Fruit fly (Drosophila melanogaster) whole organism, pupa: Measurements from ENCODE around the gene CG10970.

Experiments
- CG12605 ChIP-seq: fragments of 200-800 bp; sonication (Bioruptor generic); IDR thresholded peaks from 2 replicates; pipeline ENCODE4 v1.3.6; 2022; ENCODE audit warnings: missing biosample characterization, missing genetic modification characterization
- CG13204 ChIP-seq: fragments of 200-800 bp; sonication (Bioruptor generic); optimal IDR thresholded peaks from 2 replicates; lab custom pipeline; 2018; ENCODE audit warnings: missing biosample characterization, mild to moderate bottlenecking, missing genetic modification characterization, moderate library complexity
- CG14655 ChIP-seq: fragments of 200-800 bp; sonication (Bioruptor generic); optimal IDR thresholded peaks from 3 replicates; lab custom pipeline; 2017; ENCODE audit warnings: mild to moderate bottlenecking, missing biosample characterization, missing genetic modification reagents, missing genetic modification characterization
- CG15710 ChIP-seq: fragments of 200-800 bp; sonication (Bioruptor generic); optimal IDR thresholded peaks from 2 replicates; lab custom pipeline; 2018; ENCODE audit warnings: missing biosample characterization, mild to moderate bottlenecking, missing genetic modification characterization, moderate library complexity
- CG32121 ChIP-seq: fragments of 200-800 bp; sonication (Bioruptor generic); IDR thresholded peaks from 2 replicates; pipeline ENCODE4 v1.3.6; 2022; ENCODE audit warnings: missing biosample characterization, missing genetic modification characterization
- CG8159 ChIP-seq: fragments of 200-800 bp; sonication (Bioruptor generic); optimal IDR thresholded peaks from 3 replicates; lab custom pipeline; 2018; ENCODE audit warnings: missing biosample characterization, mild to moderate bottlenecking, missing genetic modification characterization, moderate library complexity
- CG9948 ChIP-seq: fragments of 200-800 bp; sonication (Bioruptor generic); optimal IDR thresholded peaks from 2 replicates; lab custom pipeline; 2018; ENCODE audit warnings: missing biosample characterization, mild to moderate bottlenecking, missing genetic modification characterization, moderate library complexity
- D1 ChIP-seq: fragments of 200-800 bp; sonication (Bioruptor generic); optimal IDR thresholded peaks from 2 replicates; lab custom pipeline; 2018; ENCODE audit warnings: missing biosample characterization, mild to moderate bottlenecking, missing genetic modification characterization, moderate library complexity
- EcR ChIP-seq: fragments of 200-800 bp; sonication (Bioruptor generic); optimal IDR thresholded peaks from 3 replicates; lab custom pipeline; 2019; ENCODE audit warnings: missing biosample characterization, missing genetic modification characterization, mild to moderate bottlenecking, moderate library complexity, missing genetic modification reagents
- Pif1A ChIP-seq: fragments of 200-800 bp; sonication (Bioruptor generic); optimal IDR thresholded peaks from 3 replicates; lab custom pipeline; 2016; ENCODE audit warnings: missing biosample characterization, missing genetic modification characterization
- Pif1B ChIP-seq: fragments of 200-800 bp; sonication (Bioruptor generic); optimal IDR thresholded peaks from 3 replicates; lab custom pipeline; 2016; ENCODE audit warnings: missing biosample characterization, missing genetic modification characterization
- Snoo ChIP-seq: fragments of 200-800 bp; sonication (Bioruptor generic); optimal IDR thresholded peaks from 3 replicates; lab custom pipeline; 2017; ENCODE audit warnings: missing biosample characterization, mild to moderate bottlenecking, missing genetic modification characterization, inconsistent platforms
- fd96Ca ChIP-seq: fragments of 200-800 bp; sonication (Bioruptor generic); IDR thresholded peaks from 3 replicates; pipeline ENCODE4 v1.3.6; 2022; ENCODE audit warnings: missing biosample characterization, missing genetic modification characterization
- rn ChIP-seq: fragments of 200-800 bp; sonication (Bioruptor generic); IDR thresholded peaks from 2 replicates; pipeline ENCODE4 v1.3.6; 2022; ENCODE audit warnings: missing biosample characterization, missing genetic modification characterization

DNA sequence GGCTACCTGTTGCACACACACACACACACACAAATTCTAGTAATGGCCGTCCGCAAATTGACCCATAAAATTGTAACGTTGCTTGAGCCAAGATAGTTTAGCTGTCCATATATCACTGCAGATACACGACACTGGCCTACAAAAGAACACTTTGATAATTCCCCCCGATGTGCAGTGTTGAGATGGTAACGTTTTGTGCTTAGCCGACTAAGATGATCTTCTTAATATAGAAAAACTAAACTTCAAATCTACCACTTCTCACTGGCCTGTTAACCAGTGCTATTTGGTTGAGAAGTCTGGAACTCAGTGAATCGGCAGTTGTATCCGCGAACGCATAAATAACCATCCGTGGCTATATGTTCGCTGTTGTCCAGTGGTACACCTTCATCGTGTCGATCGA, 2.4 kb downstream of the CG10970 start:
- TF ChIP-seq rn (GFP tag; lab: Robert Waterston, UW) (peak; percentile 55; the same call in 1 of the 2 replicates), fd96Ca (GFP tag; lab: Robert Waterston, UW) (peak; percentile 88), D1 (tag; lab: Kevin White, UChicago) (no peak), Pif1B (GFP tag; lab: Kevin White, UChicago) (peak; percentile 63), EcR (GFP tag; lab: Kevin White, UChicago) (peak; percentile 6), CG14655 (peak; percentile 76), Snoo (tag; lab: Kevin White, UChicago) (no peak), CG12605 (GFP tag; lab: Robert Waterston, UW) (peak; percentile 75), CG9948 (tag; lab: Kevin White, UChicago) (peak; percentile 37), CG8159 (tag; lab: Kevin White, UChicago) (peak; percentile 75), Pif1A (GFP tag; lab: Kevin White, UChicago) (peak; percentile 67), CG32121 (GFP tag; lab: Robert Waterston, UW) (peak; percentile 55), CG13204 (GFP tag; lab: Kevin White, UChicago) (peak; percentile 44), CG15710 (tag; lab: Kevin White, UChicago) (peak; percentile 68)
